Worm (Caenorhabditis elegans) whole organism, late embryonic: ENCODE measurements around the gene F58A3.3.

Experiments
- C38D4.7 ChIP-seq: fragments of 200-800 bp; sonication (Bioruptor generic); optimal IDR thresholded peaks from 2 replicates; lab custom pipeline; 2018; ENCODE audit warnings: mild to moderate bottlenecking, missing genetic modification characterization, moderate library complexity, missing compliant biosample characterization
- K02D7.2 ChIP-seq: sonication (generic microtip); optimal IDR thresholded peaks from 2 replicates; lab custom pipeline; 2017; ENCODE audit warnings: mild to moderate bottlenecking, missing genetic modification characterization, missing compliant biosample characterization
- ceh-14 ChIP-seq: sonication (generic microtip); optimal IDR thresholded peaks from 2 replicates; lab custom pipeline; 2016; ENCODE audit warnings: missing genotype, missing genetic modification characterization, missing compliant biosample characterization
- ceh-19 ChIP-seq: fragments of 200-800 bp; sonication (Bioruptor generic); optimal IDR thresholded peaks from 2 replicates; lab custom pipeline; 2018; ENCODE audit warnings: mild to moderate bottlenecking, missing genetic modification characterization, missing compliant biosample characterization
- ceh-31 ChIP-seq: sonication (generic microtip); optimal IDR thresholded peaks from 2 replicates; lab custom pipeline; 2016; ENCODE audit warnings: missing genetic modification characterization, missing compliant biosample characterization
- ceh-34 ChIP-seq: sonication (generic microtip); optimal IDR thresholded peaks from 2 replicates; lab custom pipeline; 2016; ENCODE audit warnings: mild to moderate bottlenecking, missing genetic modification characterization, missing compliant biosample characterization
- ceh-45 ChIP-seq: fragments of 200-800 bp; sonication (Bioruptor generic); IDR thresholded peaks from 2 replicates; pipeline ENCODE4 v1.3.6; 2022; ENCODE audit warnings: missing genetic modification reagents, missing genetic modification characterization, missing compliant biosample characterization
- che-1 ChIP-seq: sonication (generic microtip); optimal IDR thresholded peaks from 2 replicates; lab custom pipeline; 2016; ENCODE audit warnings: mild to moderate bottlenecking, missing genetic modification characterization, missing compliant biosample characterization
- elt-2 ChIP-seq: sonication (generic microtip); optimal IDR thresholded peaks from 2 replicates; lab custom pipeline; 2016; ENCODE audit warnings: missing genetic modification reagents, missing genetic modification characterization, missing compliant biosample characterization
- ets-4 ChIP-seq: sonication (generic microtip); optimal IDR thresholded peaks from 2 replicates; lab custom pipeline; 2016; ENCODE audit warnings: missing genetic modification characterization, missing compliant biosample characterization
- eyg-1 ChIP-seq: sonication (generic microtip); optimal IDR thresholded peaks from 2 replicates; lab custom pipeline; 2016; ENCODE audit warnings: missing genotype, missing genetic modification characterization, missing compliant biosample characterization
- fax-1 ChIP-seq: sonication (generic microtip); optimal IDR thresholded peaks from 2 replicates; lab custom pipeline; 2016; ENCODE audit warnings: missing genotype, missing genetic modification characterization, missing compliant biosample characterization
- fkh-6 ChIP-seq: sonication (generic microtip); optimal IDR thresholded peaks from 2 replicates; lab custom pipeline; 2016; ENCODE audit warnings: missing genetic modification characterization, missing compliant biosample characterization
- gmeb-2 ChIP-seq: sonication (generic microtip); optimal IDR thresholded peaks from 2 replicates; lab custom pipeline; 2016; ENCODE audit warnings: missing genetic modification characterization, inconsistent platforms, missing compliant biosample characterization
- hlh-13 ChIP-seq: fragments of 200-800 bp; sonication (Bioruptor generic); optimal IDR thresholded peaks from 2 replicates; lab custom pipeline; 2018; ENCODE audit warnings: mild to moderate bottlenecking, missing genetic modification characterization, missing compliant biosample characterization
- hlh-15 ChIP-seq: sonication (generic microtip); optimal IDR thresholded peaks from 2 replicates; lab custom pipeline; 2016; ENCODE audit warnings: missing genetic modification characterization, missing compliant biosample characterization
- hlh-30 ChIP-seq: sonication (generic microtip); optimal IDR thresholded peaks from 2 replicates; lab custom pipeline; 2017; ENCODE audit warnings: antibody characterized with exemption, missing genetic modification characterization, missing compliant biosample characterization; ENCODE audit not compliant: insufficient read depth
- lin-11 ChIP-seq: fragments of 200-800 bp; sonication (Bioruptor generic); optimal IDR thresholded peaks from 2 replicates; lab custom pipeline; 2018; ENCODE audit warnings: mild to moderate bottlenecking, missing genetic modification characterization, missing compliant biosample characterization
- madf-2 ChIP-seq: sonication (generic microtip); optimal IDR thresholded peaks from 2 replicates; lab custom pipeline; 2017; ENCODE audit warnings: missing genetic modification characterization, missing compliant biosample characterization
- nfya-1 ChIP-seq: sonication (generic microtip); optimal IDR thresholded peaks from 2 replicates; lab custom pipeline; 2017; ENCODE audit warnings: missing genetic modification characterization, mild to moderate bottlenecking, missing compliant biosample characterization, antibody characterized with exemption, moderate library complexity
- nhr-11 ChIP-seq: fragments of 150-350 bp; optimal IDR thresholded peaks from 2 replicates; lab custom pipeline; 2014; ENCODE audit warnings: missing biosample characterization, missing genetic modification characterization
- nhr-232 ChIP-seq: sonication (generic microtip); optimal IDR thresholded peaks from 2 replicates; lab custom pipeline; 2016; ENCODE audit warnings: missing genetic modification characterization, missing compliant biosample characterization
- npax-4 ChIP-seq: sonication (generic microtip); optimal IDR thresholded peaks from 2 replicates; lab custom pipeline; 2016; ENCODE audit warnings: missing genetic modification characterization, missing compliant biosample characterization
- odd-2 ChIP-seq: sonication (generic microtip); optimal IDR thresholded peaks from 2 replicates; lab custom pipeline; 2017; ENCODE audit warnings: antibody characterized with exemption, mild to moderate bottlenecking, missing genetic modification characterization, missing compliant biosample characterization
- ref-2 ChIP-seq: sonication (generic microtip); optimal IDR thresholded peaks from 2 replicates; lab custom pipeline; 2016; ENCODE audit warnings: missing genetic modification characterization, missing compliant biosample characterization
- sox-4 ChIP-seq: sonication (generic microtip); optimal IDR thresholded peaks from 2 replicates; lab custom pipeline; 2017; ENCODE audit warnings: mild to moderate bottlenecking, missing genetic modification characterization, inconsistent platforms, missing compliant biosample characterization
- syd-9 ChIP-seq: sonication (generic microtip); optimal IDR thresholded peaks from 2 replicates; lab custom pipeline; 2016; ENCODE audit warnings: mild to moderate bottlenecking, missing genetic modification characterization, moderate library complexity, missing compliant biosample characterization
- tbx-7 ChIP-seq: sonication (generic microtip); optimal IDR thresholded peaks from 2 replicates; lab custom pipeline; 2016; ENCODE audit warnings: missing genotype, missing genetic modification characterization, missing compliant biosample characterization
- ttx-3 ChIP-seq: sonication (generic microtip); optimal IDR thresholded peaks from 2 replicates; lab custom pipeline; 2016; ENCODE audit warnings: missing genetic modification reagents, missing genetic modification characterization, missing compliant biosample characterization
- unc-3 ChIP-seq, 2 experiments: fragments of 200-800 bp in 1 of 2; sonication (Bioruptor generic) in 1 of 2; sonication (generic microtip) in 1 of 2; conservative IDR thresholded peaks in 1 of 2; optimal IDR thresholded peaks in 1 of 2; 2 replicates each; pipeline versions ENCODE4 v1.3.6 to Lab custom; 2016 to 2022; ENCODE audit warnings: missing compliant biosample characterization in 2 of 2, missing genetic modification characterization in 2 of 2, missing genetic modification reagents in 1 of 2
- unc-55 ChIP-seq: sonication (generic microtip); optimal IDR thresholded peaks from 2 replicates; lab custom pipeline; 2017; ENCODE audit warnings: missing biosample characterization, missing genetic modification reagents, missing genetic modification characterization
- zip-5 ChIP-seq: sonication (generic microtip); optimal IDR thresholded peaks from 2 replicates; lab custom pipeline; 2016; ENCODE audit warnings: missing genetic modification characterization, missing compliant biosample characterization

Gene F58A3.3

ce11 chrX:10976447-10977196 is 35.8 kb upstream of the F58A3.3 start:
- TF ChIP-seq ceh-31: no peak
- TF ChIP-seq tbx-7 (tag; lab: Kevin White, UChicago): no peak
- no peak for TF ChIP-seq unc-55 (GFP tag; lab: Kevin White, UChicago)
- no peak for TF ChIP-seq nhr-11 (tag; lab: Kevin White, UChicago)
- TF ChIP-seq ets-4 (tag; lab: Kevin White, UChicago): no peak
- no peak for TF ChIP-seq sox-4
- no peak for TF ChIP-seq hlh-13 (GFP tag; lab: Kevin White, UChicago)
- no peak for TF ChIP-seq ceh-19 (GFP tag; lab: Kevin White, UChicago)

DNA sequence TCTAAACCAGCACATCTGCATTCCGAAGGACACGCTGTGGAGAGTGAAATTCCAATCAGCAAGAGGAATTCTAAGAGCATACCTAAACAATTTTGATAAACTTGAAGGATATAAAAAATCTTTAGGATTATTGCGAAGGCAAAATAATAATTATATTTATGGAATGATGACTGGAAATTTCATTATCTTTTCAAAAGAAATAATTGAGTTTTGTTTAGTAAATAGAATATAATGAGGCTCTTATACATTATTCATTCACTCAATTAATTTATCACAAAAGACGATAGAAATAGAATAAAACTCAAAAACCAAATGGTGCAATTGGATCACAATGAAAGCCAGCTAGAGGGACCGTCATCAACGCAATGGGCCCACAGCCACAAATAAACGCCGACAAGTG is 33.3 kb upstream of the F58A3.3 start, which contains the start of gene pxn-2:
pxn-2 (minus strand) TSS at position 101 of the 400 bp plus-strand sequence.
- TF ChIP-seq C38D4.7 (GFP tag; lab: Kevin White, UChicago): no peak
- TF ChIP-seq ceh-14 (tag; lab: Kevin White, UChicago): no peak
- no peak for TF ChIP-seq unc-3 (GFP tag; conservative IDR thresholded peaks at IDR 0.05; lab: Robert Waterston, UW)
- no peak for TF ChIP-seq unc-3 (tag; optimal IDR thresholded peaks at IDR 0.05; lab: Kevin White, UChicago)
- no peak for TF ChIP-seq nhr-232 (tag; lab: Kevin White, UChicago)
- TF ChIP-seq lin-11 (tag; lab: Kevin White, UChicago): no peak
- no peak for TF ChIP-seq fkh-6 (tag; lab: Kevin White, UChicago)
- TF ChIP-seq ceh-45 (GFP tag; lab: Robert Waterston, UW): no peak
- no peak for TF ChIP-seq unc-55 (GFP tag; lab: Kevin White, UChicago)
- TF ChIP-seq syd-9: no peak
- TF ChIP-seq ttx-3 (tag; lab: Kevin White, UChicago): no peak
- no peak for TF ChIP-seq che-1 (tag; lab: Kevin White, UChicago)
- no peak for TF ChIP-seq hlh-15 (tag; lab: Kevin White, UChicago)

DNA sequence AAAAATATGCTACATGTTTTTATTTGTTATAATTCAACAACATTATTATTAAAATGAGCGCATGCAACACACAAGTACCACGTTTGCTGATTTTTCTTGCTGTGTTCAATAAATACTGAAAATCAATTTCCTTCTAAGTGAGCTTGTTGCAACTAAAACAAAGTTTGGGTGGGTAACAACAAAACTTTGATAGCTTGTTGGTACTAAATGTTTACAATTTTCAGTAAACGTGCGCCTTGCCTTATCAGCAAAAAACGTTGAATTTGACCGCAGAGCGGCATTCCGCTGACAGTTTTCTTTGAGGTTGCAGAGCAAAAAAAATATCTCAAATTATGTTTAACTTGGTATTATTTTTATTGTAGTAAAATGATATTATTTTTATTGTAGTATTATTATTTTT is 31.1 kb upstream of the F58A3.3 start:
- TF ChIP-seq hlh-30 (tag; lab: Kevin White, UChicago) (no peak), eyg-1 (no peak), npax-4 (no peak), unc-55 (GFP tag; lab: Kevin White, UChicago) (no peak), fax-1 (tag; lab: Kevin White, UChicago) (no peak), nhr-232 (tag; lab: Kevin White, UChicago) (no peak), madf-2 (tag; lab: Kevin White, UChicago) (no peak), ref-2 (tag; lab: Kevin White, UChicago) (no peak), odd-2 (tag; lab: Kevin White, UChicago) (no peak), zip-5 (tag; lab: Kevin White, UChicago) (no peak)

ce11 chrX:10982051-10982450 is 30.4 kb upstream of the F58A3.3 start, which contains the start of gene ver-4:
TSS of gene ver-4 (plus strand) at chrX:10982351.
- TF ChIP-seq gmeb-2: no peak
- TF ChIP-seq lin-11 (tag; lab: Kevin White, UChicago): no peak
- no peak for TF ChIP-seq nhr-11 (tag; lab: Kevin White, UChicago)
- TF ChIP-seq ceh-31: no peak
- no peak for TF ChIP-seq nfya-1 (tag; lab: Kevin White, UChicago)
- no peak for TF ChIP-seq ceh-45 (GFP tag; lab: Robert Waterston, UW)
- no peak for TF ChIP-seq ceh-14 (tag; lab: Kevin White, UChicago)
- TF ChIP-seq elt-2 (tag; lab: Kevin White, UChicago): no peak
- TF ChIP-seq ceh-34 (tag; lab: Kevin White, UChicago): no peak
- no peak for TF ChIP-seq tbx-7 (tag; lab: Kevin White, UChicago)
- TF ChIP-seq K02D7.2 (tag; lab: Kevin White, UChicago): no peak
